Worm (Caenorhabditis elegans): Measurements from ENCODE around the gene clhm-1.

The clhm-1 gene

ce11 chrII:6830012-6830411 is 40.8 kb downstream of the clhm-1 start:
- TF ChIP-seq elt-2 (tag; optimal IDR thresholded peaks at IDR 0.05) = peak; percentile 23
- TF ChIP-seq C16A3.4 (tag; optimal IDR thresholded peaks at IDR 0.05) = no peak
- no peak for TF ChIP-seq sptf-1 (tag; optimal IDR thresholded peaks at IDR 0.05)
- peak; percentile 32 for TF ChIP-seq nhr-71 (tag; optimal IDR thresholded peaks at IDR 0.05)
- TF ChIP-seq fkh-4 (tag; optimal IDR thresholded peaks at IDR 0.05; ENCODE audit: borderline replicate concordance) = no peak
- TF ChIP-seq nhr-85 (tag) = peak; percentile 62
- TF ChIP-seq sox-4 (tag; optimal IDR thresholded peaks at IDR 0.05) = no peak
- no peak for TF ChIP-seq F16B12.6 (tag; optimal IDR thresholded peaks at IDR 0.05)
- no peak for TF ChIP-seq skn-1 (tag; optimal IDR thresholded peaks at IDR 0.05)
- no peak for TF ChIP-seq nhr-77 (tag; optimal IDR thresholded peaks at IDR 0.05)
- no peak for TF ChIP-seq vab-15 (tag; optimal IDR thresholded peaks at IDR 0.05)
- peak; percentile 82 for TF ChIP-seq blmp-1 (tag; optimal IDR thresholded peaks at IDR 0.05)
- peak in 3 of 6 experiments; percentile 4 to 62 (median 26) for TF ChIP-seq elt-3 (tag; optimal IDR thresholded peaks at IDR 0.05)
- no peak for TF ChIP-seq ceh-90 (tag; optimal IDR thresholded peaks at IDR 0.05)
- TF ChIP-seq nhr-28 (tag; optimal IDR thresholded peaks at IDR 0.05) = no peak
- TF ChIP-seq lin-14 (GFP tag; optimal IDR thresholded peaks at IDR 0.05) = peak; percentile 43
- peak; percentile 2 for TF ChIP-seq snu-23 (GFP tag; optimal IDR thresholded peaks at IDR 0.05)
- no peak for TF ChIP-seq swsn-7 (tag; optimal IDR thresholded peaks at IDR 0.05)
- TF ChIP-seq mep-1 (tag; optimal IDR thresholded peaks at IDR 0.05) = peak; percentile 11
- TF ChIP-seq lin-35 (GFP tag; optimal IDR thresholded peaks at IDR 0.05) = peak in 1 of 2 experiments; percentile 50
- TF ChIP-seq tbx-2 (tag; optimal IDR thresholded peaks at IDR 0.05) = no peak
- peak; percentile 38 for TF ChIP-seq nhr-20 (tag; optimal IDR thresholded peaks at IDR 0.05)
- TF ChIP-seq efl-1 (optimal IDR thresholded peaks at IDR 0.05) = no peak
- TF ChIP-seq efl-1 (GFP tag; optimal IDR thresholded peaks at IDR 0.05 in 1 of 2) = peak in 1 of 2 experiments; percentile 90

- TF ChIP-seq tlp-1 (tag; optimal IDR thresholded peaks at IDR 0.05) = no peak
- TF ChIP-seq lin-15B (tag; optimal IDR thresholded peaks at IDR 0.05) = no peak
- TF ChIP-seq snpc-4 (tag; optimal IDR thresholded peaks at IDR 0.05) = peak; percentile 10
- no peak for TF ChIP-seq unc-30 (tag; optimal IDR thresholded peaks at IDR 0.05)
- peak; percentile 42 for TF ChIP-seq nhr-90 (tag; optimal IDR thresholded peaks at IDR 0.05; ENCODE audit: poor library complexity)
- peak; percentile 32 to 87 for TF ChIP-seq lsy-2 (tag; optimal IDR thresholded peaks at IDR 0.05)
- TF ChIP-seq mdl-1 (tag; optimal IDR thresholded peaks at IDR 0.05) = peak in 1 of 2 experiments; percentile 61
- no peak for TF ChIP-seq ces-1 (GFP tag; optimal IDR thresholded peaks at IDR 0.05)
- TF ChIP-seq jun-1 (tag; optimal IDR thresholded peaks at IDR 0.05) = peak; percentile 15
- no peak for TF ChIP-seq Y116A8C.19 (tag; optimal IDR thresholded peaks at IDR 0.05; ENCODE audit: borderline replicate concordance)
- peak; percentile 44 for TF ChIP-seq nhr-71 (tag; optimal IDR thresholded peaks at IDR 0.05)
- no peak for TF ChIP-seq sptf-1 (tag; optimal IDR thresholded peaks at IDR 0.05)
- TF ChIP-seq unc-86 (tag; optimal IDR thresholded peaks at IDR 0.05) = no peak
- TF ChIP-seq ztf-4 (tag; optimal IDR thresholded peaks at IDR 0.05) = no peak
- TF ChIP-seq unc-62 (GFP tag; optimal IDR thresholded peaks at IDR 0.05) = no peak
- peak; percentile 22 for TF ChIP-seq swsn-7 (tag; optimal IDR thresholded peaks at IDR 0.05)
- no peak for TF ChIP-seq isw-1 (GFP tag; IDR thresholded peaks at IDR 0.05)
- TF ChIP-seq nhr-19 (GFP tag; conservative IDR thresholded peaks at IDR 0.05) = no peak; the same call in none of the 2 replicates
- TF ChIP-seq lin-35 (GFP tag; optimal IDR thresholded peaks at IDR 0.05) = peak in 1 of 2 experiments; percentile 61
- no peak for TF ChIP-seq ceh-63 (GFP tag; optimal IDR thresholded peaks at IDR 0.05)
- TF ChIP-seq alr-1 (tag; optimal IDR thresholded peaks at IDR 0.05; ENCODE audit: borderline replicate concordance) = no peak
- no peak for TF ChIP-seq lir-3 (tag; optimal IDR thresholded peaks at IDR 0.05; ENCODE audit: poor library complexity)
- TF ChIP-seq mab-9 (GFP tag; IDR thresholded peaks at IDR 0.05) = no peak
- TF ChIP-seq egl-13 (tag; optimal IDR thresholded peaks at IDR 0.05) = no peak
- no peak for TF ChIP-seq nhr-28 (tag; optimal IDR thresholded peaks at IDR 0.05)
- no peak for TF ChIP-seq grh-1 (GFP tag; IDR thresholded peaks at IDR 0.05)
- no peak for TF ChIP-seq C34B4.2 (tag; optimal IDR thresholded peaks at IDR 0.05)
- TF ChIP-seq C16A3.4 (tag; optimal IDR thresholded peaks at IDR 0.05) = peak; percentile 25
- no peak for TF ChIP-seq nhr-76 (tag; optimal IDR thresholded peaks at IDR 0.05)
- no peak for TF ChIP-seq hlh-17 (GFP tag; optimal IDR thresholded peaks at IDR 0.05; ENCODE audit: borderline replicate concordance)
- TF ChIP-seq ama-1 (optimal IDR thresholded peaks at IDR 0.05) = no peak
- no peak for TF ChIP-seq lin-39 (tag; optimal IDR thresholded peaks at IDR 0.05)
- no peak for TF ChIP-seq tbx-2 (tag; optimal IDR thresholded peaks at IDR 0.05)
- no peak for TF ChIP-seq efl-1 (optimal IDR thresholded peaks at IDR 0.05)
- TF ChIP-seq efl-1 (GFP tag; optimal IDR thresholded peaks at IDR 0.05 in 1 of 2) = no peak
- TF ChIP-seq ets-5 (GFP tag; IDR thresholded peaks at IDR 0.05) = no peak
- TF ChIP-seq pag-3 (tag; optimal IDR thresholded peaks at IDR 0.05; ENCODE audit: borderline replicate concordance, insufficient read depth) = no peak
These were observed 41.7 kb downstream of the clhm-1 start for ce11 chrII:6829108-6829507.
